Fruit fly (Drosophila melanogaster): ENCODE results near the gene Cht7.

The Cht7 gene

dm6 chr3L:3052110-3052871, 54.5 kb downstream of the Cht7 start, which contains the start of gene CG1271 (continued):
- TF ChIP-seq Neu2 (GFP tag; optimal IDR thresholded peaks at IDR 0.05; ENCODE audit: borderline replicate concordance) = peak; percentile 28
- TF ChIP-seq CG10267 (tag; optimal IDR thresholded peaks at IDR 0.05) = peak; percentile 97
- TF ChIP-seq danr (GFP tag; IDR thresholded peaks at IDR 0.05) = peak; percentile 41; the same call in 1 of the 2 replicates
- TF ChIP-seq crc (GFP tag; optimal IDR thresholded peaks at IDR 0.05) = peak; percentile 44
- TF ChIP-seq Hmr (GFP tag; optimal IDR thresholded peaks at IDR 0.05) = no peak
- TF ChIP-seq CG33557 (GFP tag; optimal IDR thresholded peaks at IDR 0.05) = peak; percentile 48
- no peak for TF ChIP-seq ato (GFP tag; IDR thresholded peaks at IDR 0.05; ENCODE audit: partially characterized antibody)
- TF ChIP-seq pan (optimal IDR thresholded peaks at IDR 0.05) = no peak
- peak in 1 of 2 experiments; percentile 18 for TF ChIP-seq pan (GFP tag; optimal IDR thresholded peaks at IDR 0.05 in 1 of 2, IDR thresholded peaks at IDR 0.05 in 1 of 2)
- TF ChIP-seq yki (optimal IDR thresholded peaks at IDR 0.05) = no peak
- TF ChIP-seq gce (GFP tag; IDR thresholded peaks at IDR 0.05) = no peak
- TF ChIP-seq Doc2 (GFP tag; IDR thresholded peaks at IDR 0.05) = no peak
- no peak for TF ChIP-seq CG11696 (GFP tag; IDR thresholded peaks at IDR 0.05)
- TF ChIP-seq CG7745 (tag; optimal IDR thresholded peaks at IDR 0.05) = no peak
- TF ChIP-seq CG9727 (GFP tag; optimal IDR thresholded peaks at IDR 0.05) = peak; percentile 34
- peak; percentile 72 for TF ChIP-seq CG32532 (GFP tag; IDR thresholded peaks at IDR 0.05)
- TF ChIP-seq Rfx (GFP tag; IDR thresholded peaks at IDR 0.05) = peak; percentile 76
- peak; percentile 38 for TF ChIP-seq repo (GFP tag; optimal IDR thresholded peaks at IDR 0.05)
- no peak for TF ChIP-seq fd102C (GFP tag; optimal IDR thresholded peaks at IDR 0.05)
- peak; percentile 40; the same call in 2 of the 4 replicates for TF ChIP-seq Dll (GFP tag; IDR thresholded peaks at IDR 0.05; ENCODE audit: partially characterized antibody)
- peak; percentile 93 for TF ChIP-seq kni (GFP tag; optimal IDR thresholded peaks at IDR 0.05)
- no peak for TF ChIP-seq CG11723 (GFP tag; optimal IDR thresholded peaks at IDR 0.05)
- TF ChIP-seq Trl (optimal IDR thresholded peaks at IDR 0.05) = no peak
- TF ChIP-seq Trl (GFP tag; optimal IDR thresholded peaks at IDR 0.05) = peak; percentile 73
- TF ChIP-seq Lhr (GFP tag; optimal IDR thresholded peaks at IDR 0.05) = peak; percentile 32
- TF ChIP-seq ftz-f1 (GFP tag; optimal IDR thresholded peaks at IDR 0.05) = no peak
- no peak for TF ChIP-seq tio (GFP tag; optimal IDR thresholded peaks at IDR 0.05)
- TF ChIP-seq otp (GFP tag; IDR thresholded peaks at IDR 0.05) = no peak
- no peak for TF ChIP-seq CG1832 (GFP tag; optimal IDR thresholded peaks at IDR 0.05)
- TF ChIP-seq ac (GFP tag; optimal IDR thresholded peaks at IDR 0.05) = no peak
- peak; percentile 43 for TF ChIP-seq Camta (GFP tag; optimal IDR thresholded peaks at IDR 0.05)
- peak; percentile 13 for TF ChIP-seq org-1 (GFP tag; optimal IDR thresholded peaks at IDR 0.05)
- TF ChIP-seq YL-1 (GFP tag; optimal IDR thresholded peaks at IDR 0.05) = no peak
- peak; percentile 53; the same call in 1 of the 2 replicates for TF ChIP-seq CG14441 (GFP tag; IDR thresholded peaks at IDR 0.05)
- TF ChIP-seq CG11456 (GFP tag; IDR thresholded peaks at IDR 0.05) = peak; percentile 56; the same call in 1 of the 3 replicates
- no peak for TF ChIP-seq CG16779 (GFP tag; IDR thresholded peaks at IDR 0.05)
- no peak for TF ChIP-seq aop (GFP tag; IDR thresholded peaks at IDR 0.05)
- TF ChIP-seq Hr51 (GFP tag; optimal IDR thresholded peaks at IDR 0.05) = peak in 1 of 2 experiments; percentile 60
- peak; percentile 66 for TF ChIP-seq NfI (GFP tag; optimal IDR thresholded peaks at IDR 0.05)
- peak; percentile 80 for TF ChIP-seq exex (tag; optimal IDR thresholded peaks at IDR 0.05)
- no peak for TF ChIP-seq sqz (GFP tag; optimal IDR thresholded peaks at IDR 0.05)
- TF ChIP-seq crol (GFP tag; IDR thresholded peaks at IDR 0.05) = no peak
- 0 out of 3 replicates have a peak, but pooled peaks have one; percentile 6 for TF ChIP-seq CG7357 (GFP tag; IDR thresholded peaks at IDR 0.05)
- peak; percentile 54 for TF ChIP-seq CG12299 (tag; optimal IDR thresholded peaks at IDR 0.05)
- peak; percentile 69 for TF ChIP-seq Ptx1 (GFP tag; IDR thresholded peaks at IDR 0.05)
- no peak for TF ChIP-seq CG11085 (GFP tag; IDR thresholded peaks at IDR 0.05)
- TF ChIP-seq Six4 (GFP tag; optimal IDR thresholded peaks at IDR 0.05) = peak; percentile 49
- TF ChIP-seq CG10565 (GFP tag; optimal IDR thresholded peaks at IDR 0.05) = no peak
- peak in 1 of 3 experiments; percentile 37 for TF ChIP-seq lola (GFP tag; optimal IDR thresholded peaks at IDR 0.05)

Data from whole organism, embryonic.